Worm (Caenorhabditis elegans): ENCODE measurements around the gene odr-3.

Gene odr-3

ce11 chrV:13236507-13236906, 12.8 kb downstream of the odr-3 start, which contains the start of gene dmd-10:
Gene dmd-10, minus strand, starts transcription at chrV:13236607.
- no peak for TF ChIP-seq aly-2 (tag; optimal IDR thresholded peaks at IDR 0.05)
- no peak for TF ChIP-seq ceh-28 (tag; optimal IDR thresholded peaks at IDR 0.05)
- TF ChIP-seq tbx-2 (tag; optimal IDR thresholded peaks at IDR 0.05), result no peak
- TF ChIP-seq eor-1 (tag; optimal IDR thresholded peaks at IDR 0.05), result no peak
- no peak for TF ChIP-seq nfya-1 (tag; optimal IDR thresholded peaks at IDR 0.05; ENCODE audit: insufficient read depth)
- TF ChIP-seq elt-1 (tag; optimal IDR thresholded peaks at IDR 0.05), result no peak
- TF ChIP-seq sea-2 (GFP tag; optimal IDR thresholded peaks at IDR 0.05), result no peak

- TF ChIP-seq fos-1 (tag; optimal IDR thresholded peaks at IDR 0.05) (no peak), daf-12 (tag; optimal IDR thresholded peaks at IDR 0.05) (no peak), lsy-12 (tag; optimal IDR thresholded peaks at IDR 0.05) (no peak), lin-15B (tag; optimal IDR thresholded peaks at IDR 0.05) (no peak), ceh-82 (tag; optimal IDR thresholded peaks at IDR 0.05) (no peak), ceh-9 (tag; optimal IDR thresholded peaks at IDR 0.05) (no peak), fkh-10 (GFP tag; optimal IDR thresholded peaks at IDR 0.05) (no peak)
These were observed 14.0 kb downstream of the odr-3 start for ce11 chrV:13235313-13235712.

ce11 chrV:13229538-13229937, 19.8 kb downstream of the odr-3 start:
- TF ChIP-seq lin-15B (tag; optimal IDR thresholded peaks at IDR 0.05), result no peak
- TF ChIP-seq nhr-76 (tag; optimal IDR thresholded peaks at IDR 0.05), result no peak
- TF ChIP-seq nhr-28 (tag; optimal IDR thresholded peaks at IDR 0.05), result no peak
- TF ChIP-seq nhr-23 (tag; optimal IDR thresholded peaks at IDR 0.05), result no peak
- no peak for TF ChIP-seq elt-1 (tag; optimal IDR thresholded peaks at IDR 0.05)
- no peak for TF ChIP-seq elt-3 (tag; optimal IDR thresholded peaks at IDR 0.05)
- TF ChIP-seq lin-39 (tag; optimal IDR thresholded peaks at IDR 0.05), result no peak
- TF ChIP-seq nhr-237 (tag; optimal IDR thresholded peaks at IDR 0.05), result no peak
- no peak for TF ChIP-seq pqm-1 (tag; optimal IDR thresholded peaks at IDR 0.05)
- no peak for TF ChIP-seq nhr-12 (tag; optimal IDR thresholded peaks at IDR 0.05)
- no peak for TF ChIP-seq ZK546.5 (tag; optimal IDR thresholded peaks at IDR 0.05)
- no peak for TF ChIP-seq fkh-2 (tag; optimal IDR thresholded peaks at IDR 0.05)
- TF ChIP-seq egl-5 (tag; optimal IDR thresholded peaks at IDR 0.05), result no peak
- no peak for TF ChIP-seq nhr-67 (tag; optimal IDR thresholded peaks at IDR 0.05)
- no peak for TF ChIP-seq ztf-11 (tag; optimal IDR thresholded peaks at IDR 0.05)

- TF ChIP-seq lin-39 (tag; optimal IDR thresholded peaks at IDR 0.05) (no peak), nhr-237 (tag; optimal IDR thresholded peaks at IDR 0.05) (no peak), fkh-10 (GFP tag; optimal IDR thresholded peaks at IDR 0.05) (peak; percentile 54)
These were observed 28.3 kb downstream of the odr-3 start for ce11 chrV:13221066-13221465.

- TF ChIP-seq elt-2 (tag; optimal IDR thresholded peaks at IDR 0.05), result peak; percentile 99
- TF ChIP-seq nhr-77 (tag; optimal IDR thresholded peaks at IDR 0.05), result no peak
- TF ChIP-seq pqm-1 (tag; optimal IDR thresholded peaks at IDR 0.05), result peak; percentile 99
- no peak for TF ChIP-seq nhr-12 (tag; optimal IDR thresholded peaks at IDR 0.05)
- TF ChIP-seq mml-1 (tag; optimal IDR thresholded peaks at IDR 0.05), result peak; percentile 61
- no peak for TF ChIP-seq snpc-4 (tag; optimal IDR thresholded peaks at IDR 0.05)
- TF ChIP-seq jun-1 (tag; optimal IDR thresholded peaks at IDR 0.05), result peak; percentile 90
These were observed 36.8 kb downstream of the odr-3 start for ce11 chrV:13212584-13212983.

- TF ChIP-seq elt-3 (tag; optimal IDR thresholded peaks at IDR 0.05) (no peak), pha-4 (tag; optimal IDR thresholded peaks at IDR 0.05) (no peak), daf-12 (tag; optimal IDR thresholded peaks at IDR 0.05) (no peak), nhr-28 (tag; optimal IDR thresholded peaks at IDR 0.05) (no peak), nhr-76 (tag; optimal IDR thresholded peaks at IDR 0.05) (no peak), nhr-43 (tag; optimal IDR thresholded peaks at IDR 0.05; ENCODE audit: poor library complexity, severe bottlenecking) (no peak), nfya-1 (tag; optimal IDR thresholded peaks at IDR 0.05; ENCODE audit: insufficient read depth) (no peak), ceh-9 (tag; optimal IDR thresholded peaks at IDR 0.05) (no peak), nhr-23 (tag; optimal IDR thresholded peaks at IDR 0.05) (no peak), sea-2 (GFP tag; optimal IDR thresholded peaks at IDR 0.05) (no peak)
These were observed 39.8 kb downstream of the odr-3 start, which contains the start of gene F57B1.6 for ce11 chrV:13209567-13209966. Gene F57B1.6, plus strand, starts transcription at chrV:13209645.

Measured in whole organism, L3 larva.